Worm (Caenorhabditis elegans) whole organism, L4 larva: ENCODE data around the gene F53F4.11.

Experiments used
- F10B5.3 ChIP-seq: sonication (generic microtip); optimal IDR thresholded peaks from 2 replicates; lab custom pipeline; 2016; ENCODE audit warnings: mild to moderate bottlenecking, missing genetic modification characterization, missing compliant biosample characterization
- F49E8.2 ChIP-seq: sonication (generic microtip); optimal IDR thresholded peaks from 2 replicates; lab custom pipeline; 2016; ENCODE audit warnings: missing compliant biosample characterization, mild to moderate bottlenecking, missing genetic modification characterization, borderline replicate concordance
- R02D3.7 ChIP-seq: fragments of 150-350 bp; sonication (generic microtip); optimal IDR thresholded peaks from 3 replicates; lab custom pipeline; 2014; ENCODE audit warnings: missing biosample characterization, missing genetic modification characterization
- T20F7.1 ChIP-seq: fragments of 200-800 bp; sonication (Bioruptor generic); optimal IDR thresholded peaks from 2 replicates; lab custom pipeline; 2018; ENCODE audit warnings: mild to moderate bottlenecking, missing genetic modification characterization, missing compliant biosample characterization
- ZK337.2 ChIP-seq: fragments of 200-800 bp; sonication (Bioruptor generic); IDR thresholded peaks from 2 replicates; pipeline ENCODE4 v1.3.6; 2022; ENCODE audit warnings: missing genetic modification reagents, missing genetic modification characterization, missing compliant biosample characterization
- aha-1 ChIP-seq: fragments of 150-350 bp; peaks from one replicate; lab custom pipeline; 2014; ENCODE audit warnings: missing biosample characterization, missing genetic modification characterization
- aly-2 ChIP-seq: sonication (generic microtip); optimal IDR thresholded peaks from 2 replicates; lab custom pipeline; 2018; ENCODE audit warnings: missing biosample characterization, missing genetic modification characterization
- ceh-62 ChIP-seq: sonication (generic microtip); optimal IDR thresholded peaks from 2 replicates; lab custom pipeline; 2017; ENCODE audit warnings: missing biosample characterization, missing genetic modification characterization
- cey-2 ChIP-seq: sonication (generic microtip); optimal IDR thresholded peaks from 3 replicates; lab custom pipeline; 2017; ENCODE audit warnings: missing genetic modification characterization, mild to moderate bottlenecking, missing compliant biosample characterization, antibody characterized with exemption, borderline replicate concordance; ENCODE audit not compliant: insufficient read depth
- ctbp-1 ChIP-seq: fragments of 200-800 bp; sonication (Bioruptor generic); IDR thresholded peaks from 2 replicates; pipeline ENCODE4 v1.3.6; 2022; ENCODE audit warnings: missing genetic modification reagents, missing genetic modification characterization, missing compliant biosample characterization
- daf-12 ChIP-seq: fragments of 150-350 bp; optimal IDR thresholded peaks from 2 replicates; lab custom pipeline; 2014; ENCODE audit warnings: missing biosample characterization, missing genetic modification reagents, missing genetic modification characterization
- daf-16 ChIP-seq, 3 experiments: sonication (generic microtip); optimal IDR thresholded peaks; 2 replicates each; lab custom pipeline; 2016 to 2017; ENCODE audit warnings: missing genetic modification characterization in 3 of 3, missing genetic modification reagents in 3 of 3, mild to moderate bottlenecking in 2 of 3, missing compliant biosample characterization in 2 of 3, missing biosample characterization in 1 of 3, moderate library complexity in 1 of 3
- daf-19 ChIP-seq: fragments of 200-800 bp; sonication (Bioruptor generic); conservative IDR thresholded peaks from 2 replicates; pipeline ENCODE4 v1.3.6; 2022; ENCODE audit warnings: missing genetic modification characterization, missing compliant biosample characterization
- dmd-6 ChIP-seq: fragments of 200-800 bp; sonication (Bioruptor generic); IDR thresholded peaks from 2 replicates; pipeline ENCODE4 v1.3.6; 2022; ENCODE audit warnings: missing genetic modification reagents, missing genetic modification characterization, missing compliant biosample characterization
- dpl-1 ChIP-seq: fragments of 150-350 bp; optimal IDR thresholded peaks from 2 replicates; lab custom pipeline; 2014; ENCODE audit warnings: missing biosample characterization, missing genetic modification reagents, missing genetic modification characterization
- duxl-1 ChIP-seq: sonication (generic microtip); optimal IDR thresholded peaks from 2 replicates; lab custom pipeline; 2016; ENCODE audit warnings: mild to moderate bottlenecking, missing genetic modification characterization, moderate library complexity, missing compliant biosample characterization; ENCODE audit not compliant: poor library complexity
- dve-1 ChIP-seq: sonication (generic microtip); optimal IDR thresholded peaks from 2 replicates; lab custom pipeline; 2017; ENCODE audit warnings: antibody characterized with exemption, mild to moderate bottlenecking, missing genetic modification characterization, missing compliant biosample characterization; ENCODE audit not compliant: insufficient read depth
- fkh-10 ChIP-seq: fragments of 150-350 bp; optimal IDR thresholded peaks from 2 replicates; lab custom pipeline; 2014; ENCODE audit warnings: missing biosample characterization, missing genetic modification reagents, missing genetic modification characterization
- gei-8 ChIP-seq: fragments of 200-800 bp; sonication (Bioruptor generic); optimal IDR thresholded peaks from 2 replicates; lab custom pipeline; 2018; ENCODE audit warnings: mild to moderate bottlenecking, missing genetic modification characterization, missing compliant biosample characterization
- hif-1 ChIP-seq, 2 experiments: sonication (generic microtip); optimal IDR thresholded peaks; 2 replicates each; lab custom pipeline; 2016 to 2017; ENCODE audit warnings: missing compliant biosample characterization in 2 of 2, missing genetic modification characterization in 2 of 2, missing genetic modification reagents in 2 of 2, missing genotype in 2 of 2, mild to moderate bottlenecking in 1 of 2
- hlh-11 ChIP-seq: fragments of 200-800 bp; sonication (Bioruptor generic); optimal IDR thresholded peaks from 2 replicates; lab custom pipeline; 2018; ENCODE audit warnings: mild to moderate bottlenecking, missing genetic modification characterization, missing compliant biosample characterization
- hlh-30 ChIP-seq: sonication (generic microtip); optimal IDR thresholded peaks from 2 replicates; lab custom pipeline; 2017; ENCODE audit warnings: antibody characterized with exemption, mild to moderate bottlenecking, missing genetic modification characterization, missing compliant biosample characterization; ENCODE audit not compliant: insufficient read depth
- lim-7 ChIP-seq: fragments of 200-800 bp; sonication (Bioruptor generic); IDR thresholded peaks from 2 replicates; pipeline ENCODE4 v1.3.6; 2022; ENCODE audit warnings: missing genetic modification characterization, missing compliant biosample characterization
- lin-13 ChIP-seq: fragments of 150-350 bp; optimal IDR thresholded peaks from 2 replicates; lab custom pipeline; 2014; ENCODE audit warnings: missing biosample characterization, missing genetic modification reagents, missing genetic modification characterization
- lin-39 ChIP-seq: fragments of 150-350 bp; optimal IDR thresholded peaks from 2 replicates; lab custom pipeline; 2014; ENCODE audit warnings: missing biosample characterization, missing genetic modification reagents, missing genetic modification characterization
- lsy-2 ChIP-seq, 2 experiments: fragments of 150-350 bp in 1 of 2; sonication (generic microtip) in 1 of 2; optimal IDR thresholded peaks; 2 replicates each; lab custom pipeline; 2014 to 2017; ENCODE audit warnings: missing biosample characterization in 2 of 2, missing genetic modification characterization in 2 of 2
- madf-5 ChIP-seq, 2 experiments: fragments of 200-800 bp; sonication (Bioruptor generic); IDR thresholded peaks; 2 replicates each; pipeline ENCODE4 v1.3.6; 2022; ENCODE audit warnings: missing compliant biosample characterization in 2 of 2, missing genetic modification characterization in 2 of 2
- mdt-29 ChIP-seq: fragments of 200-800 bp; sonication (Bioruptor generic); IDR thresholded peaks from 2 replicates; pipeline ENCODE4 v1.3.6; 2022; ENCODE audit warnings: missing genetic modification reagents, missing genetic modification characterization, missing compliant biosample characterization
- mep-1 ChIP-seq: fragments of 150-350 bp; sonication (generic microtip); optimal IDR thresholded peaks from 3 replicates; lab custom pipeline; 2014; ENCODE audit warnings: missing biosample characterization, missing genetic modification characterization
- mes-2 ChIP-seq: sonication (generic microtip); optimal IDR thresholded peaks from 2 replicates; lab custom pipeline; 2016; ENCODE audit warnings: missing genotype, mild to moderate bottlenecking, missing genetic modification characterization, missing compliant biosample characterization; ENCODE audit not compliant: poor library complexity, severe bottlenecking
- mxl-3 ChIP-seq: fragments of 200-800 bp; sonication (Bioruptor generic); optimal IDR thresholded peaks from 2 replicates; lab custom pipeline; 2018; ENCODE audit warnings: mild to moderate bottlenecking, missing genetic modification characterization, missing compliant biosample characterization
- nhr-11 ChIP-seq: fragments of 150-350 bp; optimal IDR thresholded peaks from 2 replicates; lab custom pipeline; 2014; ENCODE audit warnings: missing biosample characterization, missing genetic modification characterization
- nhr-237 ChIP-seq: sonication (generic microtip); optimal IDR thresholded peaks from 2 replicates; lab custom pipeline; 2017; ENCODE audit warnings: missing biosample characterization, missing genetic modification characterization
- nhr-41 ChIP-seq: fragments of 200-800 bp; sonication (Bioruptor generic); IDR thresholded peaks from 2 replicates; pipeline ENCODE4 v1.3.6; 2022; ENCODE audit warnings: missing genetic modification reagents, missing genetic modification characterization, missing compliant biosample characterization
- nhr-42 ChIP-seq: fragments of 200-800 bp; sonication (Bioruptor generic); IDR thresholded peaks from 2 replicates; pipeline ENCODE4 v1.3.6; 2022; ENCODE audit warnings: missing genetic modification characterization, missing compliant biosample characterization
- nhr-48 ChIP-seq: sonication (generic microtip); optimal IDR thresholded peaks from 2 replicates; lab custom pipeline; 2016; ENCODE audit warnings: mild to moderate bottlenecking, missing genetic modification characterization, missing compliant biosample characterization
- nhr-77 ChIP-seq: fragments of 150-350 bp; optimal IDR thresholded peaks from 2 replicates; lab custom pipeline; 2014; ENCODE audit warnings: missing biosample characterization, missing genetic modification characterization
- pha-4 ChIP-seq, 2 experiments: fragments of 150-350 bp in 1 of 2; fragments of 200-800 bp in 1 of 2; sonication (Bioruptor generic) in 1 of 2; IDR thresholded peaks in 1 of 2; optimal IDR thresholded peaks in 1 of 2; 2 replicates each; pipeline versions ENCODE4 v1.3.6 to Lab custom; 2014 to 2022; ENCODE audit warnings: missing genetic modification characterization in 2 of 2, missing genetic modification reagents in 2 of 2, missing biosample characterization in 1 of 2, missing compliant biosample characterization in 1 of 2
- pqm-1 ChIP-seq: sonication (generic microtip); optimal IDR thresholded peaks from 2 replicates; lab custom pipeline; 2017; ENCODE audit warnings: missing biosample characterization, missing genetic modification characterization
- snpc-1.2 ChIP-seq: fragments of 200-800 bp; sonication (Bioruptor generic); IDR thresholded peaks from 2 replicates; pipeline ENCODE4 v1.3.6; 2022; ENCODE audit warnings: missing genetic modification reagents, missing genetic modification characterization, missing compliant biosample characterization
- spr-1 ChIP-seq: sonication (generic microtip); optimal IDR thresholded peaks from 2 replicates; lab custom pipeline; 2016; ENCODE audit warnings: mild to moderate bottlenecking, missing genetic modification characterization, missing compliant biosample characterization
- unc-62 ChIP-seq, 3 experiments: fragments of 150-350 bp in 1 of 3; sonication (generic microtip); optimal IDR thresholded peaks in 2 of 3; peaks in 1 of 3; 1 replicate in 1 of 3; 2 replicates in 2 of 3; lab custom pipeline; 2014 to 2017; ENCODE audit warnings: missing biosample characterization in 3 of 3, missing genetic modification characterization in 3 of 3, missing genetic modification reagents in 3 of 3, missing genotype in 1 of 3

The F53F4.11 gene

ce11 chrV:13655202-13655764 lies 31.0 kb upstream of the F53F4.11 start (continued):
- TF ChIP-seq R02D3.7 (no peak), ceh-62 (tag; lab: Kevin White, UChicago) (no peak), F49E8.2 (tag; lab: Kevin White, UChicago) (no peak), madf-5 (GFP tag; IDR thresholded peaks at IDR 0.05; lab: Robert Waterston, UW) (no peak), mes-2 (tag; lab: Kevin White, UChicago) (peak; percentile 53), nhr-48 (tag; lab: Kevin White, UChicago) (peak; percentile 22), fkh-10 (GFP tag; lab: Kevin White, UChicago) (peak; percentile 78), ctbp-1 (peak; percentile 46), duxl-1 (peak; percentile 22), dmd-6 (GFP tag; lab: Robert Waterston, UW) (peak; percentile 37), spr-1 (tag; lab: Kevin White, UChicago) (no peak), pha-4 (GFP tag; IDR thresholded peaks at IDR 0.05; lab: Robert Waterston, UW) (peak; percentile 72; the same call in 1 of the 2 replicates), pha-4 (tag; optimal IDR thresholded peaks at IDR 0.05; lab: Kevin White, UChicago) (peak; percentile 6), gei-8 (GFP tag; lab: Kevin White, UChicago) (no peak), daf-19 (GFP tag; lab: Robert Waterston, UW) (no peak), hlh-11 (tag; lab: Kevin White, UChicago) (peak; percentile 74), nhr-237 (tag; lab: Kevin White, UChicago) (no peak), lim-7 (GFP tag; lab: Robert Waterston, UW) (no peak), nhr-11 (tag; lab: Kevin White, UChicago) (peak; percentile 42), aly-2 (tag; lab: Kevin White, UChicago) (no peak), snpc-1.2 (no peak; the same call in 1 of the 2 replicates), lin-39 (tag; lab: Kevin White, UChicago) (peak; percentile 41), cey-2 (tag; lab: Kevin White, UChicago) (no peak), mxl-3 (no peak), hif-1 (tag; optimal IDR thresholded peaks at IDR 0.05; lab: Kevin White, UChicago) (peak in 1 of 2 experiments; percentile 49)

- TF ChIP-seq dmd-6 (GFP tag; lab: Robert Waterston, UW) (peak; percentile 42; the same call in 1 of the 2 replicates), hlh-11 (tag; lab: Kevin White, UChicago) (peak; percentile 9), nhr-42 (GFP tag; lab: Robert Waterston, UW) (no peak)
Measured at ce11 chrV:13654394-13654792, 30.1 kb upstream of the F53F4.11 start.

ce11 chrV:13653713-13654393 lies 29.5 kb upstream of the F53F4.11 start, which contains the start of gene lpin-1:
Gene lpin-1, minus strand, starts transcription at chrV:13654129.
- TF ChIP-seq mxl-3: peak; percentile 70
- TF ChIP-seq daf-12 (tag; lab: Kevin White, UChicago): no peak
- TF ChIP-seq lsy-2 (tag; optimal IDR thresholded peaks at IDR 0.05; lab: Kevin White, UChicago): peak in 1 of 2 experiments; percentile 8
- peak; percentile 53; the same call in 1 of the 2 replicates for TF ChIP-seq nhr-41
- peak; percentile 96 for TF ChIP-seq aha-1 (tag; lab: Kevin White, UChicago)
- no peak; the same call in 1 of the 2 replicates for TF ChIP-seq mdt-29 (GFP tag; lab: Robert Waterston, UW)
- no peak for TF ChIP-seq F10B5.3 (tag; lab: Kevin White, UChicago)
- TF ChIP-seq dve-1 (tag; lab: Kevin White, UChicago): peak; percentile 69
- peak in 1 of 2 experiments; percentile 60 for TF ChIP-seq unc-62 (GFP tag; optimal IDR thresholded peaks at IDR 0.05 in 1 of 2; lab: Kevin White, UChicago)
- no peak for TF ChIP-seq unc-62 (tag; optimal IDR thresholded peaks at IDR 0.05; lab: Kevin White, UChicago)
- TF ChIP-seq hlh-11 (tag; lab: Kevin White, UChicago): peak; percentile 85
- peak; percentile 6 for TF ChIP-seq mes-2 (tag; lab: Kevin White, UChicago)
- TF ChIP-seq lin-39 (tag; lab: Kevin White, UChicago): no peak
- TF ChIP-seq ZK337.2: no peak
- no peak for TF ChIP-seq lin-13
- TF ChIP-seq pqm-1: peak; percentile 16
- TF ChIP-seq daf-16 (GFP tag; optimal IDR thresholded peaks at IDR 0.05; lab: Kevin White, UChicago): no peak
- peak; percentile 44 for TF ChIP-seq daf-16 (tag; optimal IDR thresholded peaks at IDR 0.05; lab: Kevin White, UChicago)
- TF ChIP-seq dpl-1: no peak
- peak; percentile 35 for TF ChIP-seq nhr-77 (tag; lab: Kevin White, UChicago)
- peak; percentile 40 for TF ChIP-seq mep-1 (tag; lab: Kevin White, UChicago)
- TF ChIP-seq T20F7.1 (GFP tag; lab: Kevin White, UChicago): peak; percentile 0
- TF ChIP-seq hlh-30 (tag; lab: Kevin White, UChicago): peak; percentile 20
- peak in 1 of 2 experiments; percentile 38 for TF ChIP-seq hif-1 (tag; optimal IDR thresholded peaks at IDR 0.05; lab: Kevin White, UChicago)
